Fruit fly (Drosophila melanogaster) whole organism, prepupa: Measurements from ENCODE around the gene PGRP-SB1.

ENCODE experiments used
- CG10631 ChIP-seq: fragments of 200-800 bp; sonication (Bioruptor generic); optimal IDR thresholded peaks from 2 replicates; lab custom pipeline; 2016; ENCODE audit warnings: missing biosample characterization, missing genetic modification characterization
- CG10669 ChIP-seq: fragments of 200-800 bp; sonication (Bioruptor generic); optimal IDR thresholded peaks from 3 replicates; lab custom pipeline; 2018; ENCODE audit warnings: missing biosample characterization, mild to moderate bottlenecking, missing genetic modification characterization, moderate library complexity
- CG11294 ChIP-seq: fragments of 200-800 bp; sonication (Bioruptor generic); IDR thresholded peaks from 2 replicates; pipeline ENCODE4 v1.3.6; 2022; ENCODE audit warnings: missing biosample characterization, missing genetic modification characterization
- CG11902 ChIP-seq: fragments of 200-800 bp; sonication (Bioruptor generic); optimal IDR thresholded peaks from 3 replicates; lab custom pipeline; 2016; ENCODE audit warnings: missing biosample characterization, missing genetic modification characterization
- CG15336 ChIP-seq: fragments of 200-800 bp; sonication (Bioruptor generic); IDR thresholded peaks from 2 replicates; pipeline ENCODE4 v1.3.6; 2022; ENCODE audit warnings: missing biosample characterization, missing genetic modification characterization
- CG16779 ChIP-seq: fragments of 200-800 bp; sonication (Bioruptor generic); optimal IDR thresholded peaks from 3 replicates; lab custom pipeline; 2017; ENCODE audit warnings: missing biosample characterization, mild to moderate bottlenecking, missing genetic modification characterization
- CG3032 ChIP-seq: fragments of 200-800 bp; optimal IDR thresholded peaks from 2 replicates; lab custom pipeline; 2019; ENCODE audit warnings: missing biosample characterization, mild to moderate bottlenecking, missing genetic modification characterization, moderate library complexity
- CG4318 ChIP-seq: fragments of 200-800 bp; sonication (Bioruptor generic); optimal IDR thresholded peaks from 3 replicates; lab custom pipeline; 2017; ENCODE audit warnings: missing biosample characterization, mild to moderate bottlenecking, missing genetic modification characterization
- CG6163 ChIP-seq: fragments of 200-800 bp; sonication (Bioruptor generic); IDR thresholded peaks from 3 replicates; pipeline ENCODE4 v1.3.6; 2022; ENCODE audit warnings: missing biosample characterization, missing genetic modification characterization
- CG6854 ChIP-seq: fragments of 200-800 bp; sonication (Bioruptor generic); optimal IDR thresholded peaks from 2 replicates; lab custom pipeline; 2017; ENCODE audit warnings: missing biosample characterization, mild to moderate bottlenecking, missing genetic modification characterization
- CG7368 ChIP-seq: fragments of 200-800 bp; sonication (Bioruptor generic); optimal IDR thresholded peaks from 3 replicates; lab custom pipeline; 2016; ENCODE audit warnings: missing biosample characterization, missing genetic modification characterization
- CG8119 ChIP-seq: fragments of 200-800 bp; sonication (Bioruptor generic); IDR thresholded peaks from 3 replicates; pipeline ENCODE4 v1.3.6; 2022; ENCODE audit warnings: missing biosample characterization, missing genetic modification characterization
- CG8319 ChIP-seq: fragments of 200-800 bp; sonication (Bioruptor generic); optimal IDR thresholded peaks from 3 replicates; lab custom pipeline; 2016; ENCODE audit warnings: missing biosample characterization, missing genetic modification characterization
- CG8632 ChIP-seq: fragments of 200-800 bp; sonication (Bioruptor generic); optimal IDR thresholded peaks from 3 replicates; lab custom pipeline; 2016; ENCODE audit warnings: missing biosample characterization, missing genetic modification characterization
- CG9139 ChIP-seq: fragments of 200-800 bp; sonication (Bioruptor generic); optimal IDR thresholded peaks from 3 replicates; lab custom pipeline; 2017; ENCODE audit warnings: missing biosample characterization, mild to moderate bottlenecking, missing genetic modification characterization
- Eip75B ChIP-seq: fragments of 200-800 bp; sonication (Bioruptor generic); optimal IDR thresholded peaks from 3 replicates; lab custom pipeline; 2016; ENCODE audit warnings: missing biosample characterization, missing genetic modification characterization
- Eip78C ChIP-seq: fragments of 200-800 bp; sonication (Bioruptor generic); peaks from one replicate; lab custom pipeline; 2016; ENCODE audit warnings: missing biosample characterization, missing genetic modification characterization
- Eip93F ChIP-seq: fragments of 200-800 bp; sonication (Bioruptor generic); optimal IDR thresholded peaks from 2 replicates; lab custom pipeline; 2016; ENCODE audit warnings: missing biosample characterization, mild to moderate bottlenecking, missing genetic modification characterization
- Ets21C ChIP-seq: fragments of 200-800 bp; sonication (Bioruptor generic); optimal IDR thresholded peaks from 3 replicates; lab custom pipeline; 2016; ENCODE audit warnings: missing biosample characterization, missing genetic modification characterization
- Ets96B ChIP-seq: fragments of 200-800 bp; optimal IDR thresholded peaks from 2 replicates; lab custom pipeline; 2019; ENCODE audit warnings: missing biosample characterization, mild to moderate bottlenecking, missing genetic modification characterization, moderate library complexity
- Gug ChIP-seq: fragments of 200-800 bp; sonication (Bioruptor generic); IDR thresholded peaks from 2 replicates; pipeline ENCODE4 v1.3.6; 2022; ENCODE audit warnings: missing biosample characterization, missing genetic modification characterization
- Hr38 ChIP-seq: sonication (Bioruptor generic); optimal IDR thresholded peaks from 2 replicates; lab custom pipeline; 2016; ENCODE audit warnings: missing biosample characterization, missing genetic modification characterization
- Hr39 ChIP-seq: fragments of 200-800 bp; sonication (Bioruptor generic); optimal IDR thresholded peaks from 2 replicates; lab custom pipeline; 2016; ENCODE audit warnings: missing biosample characterization, missing genetic modification characterization
- Hr4 ChIP-seq: fragments of 200-800 bp; sonication (Bioruptor generic); optimal IDR thresholded peaks from 3 replicates; lab custom pipeline; 2016; ENCODE audit warnings: missing biosample characterization, missing genetic modification characterization
- OdsH ChIP-seq: fragments of 200-800 bp; sonication (Bioruptor generic); optimal IDR thresholded peaks from 3 replicates; lab custom pipeline; 2016; ENCODE audit warnings: missing biosample characterization, missing genetic modification characterization
- Sox102F ChIP-seq: fragments of 200-800 bp; sonication (Bioruptor generic); optimal IDR thresholded peaks from 2 replicates; lab custom pipeline; 2016; ENCODE audit warnings: missing biosample characterization, mild to moderate bottlenecking, missing genetic modification characterization
- achi ChIP-seq: fragments of 200-800 bp; sonication (Bioruptor generic); optimal IDR thresholded peaks from 3 replicates; lab custom pipeline; 2016; ENCODE audit warnings: missing biosample characterization, missing genetic modification characterization
- acj6 ChIP-seq: fragments of 200-800 bp; sonication (Bioruptor generic); optimal IDR thresholded peaks from 3 replicates; lab custom pipeline; 2016; ENCODE audit warnings: missing biosample characterization, missing genetic modification characterization
- cyc ChIP-seq: fragments of 200-800 bp; sonication (Bioruptor generic); optimal IDR thresholded peaks from 3 replicates; lab custom pipeline; 2016; ENCODE audit warnings: missing biosample characterization, missing genetic modification characterization
- dac ChIP-seq: fragments of 200-800 bp; sonication (Bioruptor generic); optimal IDR thresholded peaks from 2 replicates; lab custom pipeline; 2017; ENCODE audit warnings: missing biosample characterization, mild to moderate bottlenecking, missing genetic modification characterization
- eg ChIP-seq: fragments of 200-800 bp; sonication (Bioruptor generic); IDR thresholded peaks from 3 replicates; pipeline ENCODE4 v1.3.6; 2022; ENCODE audit warnings: missing biosample characterization, missing genetic modification characterization
- fd59A ChIP-seq: fragments of 200-800 bp; sonication (Bioruptor generic); optimal IDR thresholded peaks from 2 replicates; lab custom pipeline; 2017; ENCODE audit warnings: missing biosample characterization, mild to moderate bottlenecking, missing genetic modification characterization, missing genetic modification reagents
- fd85E ChIP-seq: fragments of 200-800 bp; sonication (Bioruptor generic); optimal IDR thresholded peaks from 3 replicates; lab custom pipeline; 2016; ENCODE audit warnings: missing biosample characterization, missing genetic modification characterization
- fkh ChIP-seq: fragments of 200-800 bp; sonication (Bioruptor generic); optimal IDR thresholded peaks from 3 replicates; lab custom pipeline; 2017; ENCODE audit warnings: missing biosample characterization, mild to moderate bottlenecking, missing genetic modification characterization, moderate library complexity
- lz ChIP-seq: fragments of 200-800 bp; sonication (Bioruptor generic); optimal IDR thresholded peaks from 3 replicates; lab custom pipeline; 2016; ENCODE audit warnings: missing biosample characterization, missing genetic modification characterization
- net ChIP-seq: fragments of 200-800 bp; sonication (Bioruptor generic); optimal IDR thresholded peaks from 3 replicates; lab custom pipeline; 2016; ENCODE audit warnings: missing biosample characterization, missing genetic modification characterization
- pdm3 ChIP-seq: fragments of 200-800 bp; sonication (Bioruptor generic); optimal IDR thresholded peaks from 3 replicates; lab custom pipeline; 2016; ENCODE audit warnings: missing biosample characterization, missing genetic modification characterization
- salr ChIP-seq, 2 experiments: fragments of 200-800 bp; sonication (Bioruptor generic); optimal IDR thresholded peaks; 3 replicates each; lab custom pipeline; 2016 to 2018; ENCODE audit warnings: missing biosample characterization in 2 of 2, missing genetic modification characterization in 2 of 2, mild to moderate bottlenecking in 1 of 2
- topi ChIP-seq: fragments of 200-800 bp; sonication (Bioruptor generic); optimal IDR thresholded peaks from 3 replicates; lab custom pipeline; 2016; ENCODE audit warnings: missing biosample characterization, missing genetic modification characterization

Gene PGRP-SB1

DNA sequence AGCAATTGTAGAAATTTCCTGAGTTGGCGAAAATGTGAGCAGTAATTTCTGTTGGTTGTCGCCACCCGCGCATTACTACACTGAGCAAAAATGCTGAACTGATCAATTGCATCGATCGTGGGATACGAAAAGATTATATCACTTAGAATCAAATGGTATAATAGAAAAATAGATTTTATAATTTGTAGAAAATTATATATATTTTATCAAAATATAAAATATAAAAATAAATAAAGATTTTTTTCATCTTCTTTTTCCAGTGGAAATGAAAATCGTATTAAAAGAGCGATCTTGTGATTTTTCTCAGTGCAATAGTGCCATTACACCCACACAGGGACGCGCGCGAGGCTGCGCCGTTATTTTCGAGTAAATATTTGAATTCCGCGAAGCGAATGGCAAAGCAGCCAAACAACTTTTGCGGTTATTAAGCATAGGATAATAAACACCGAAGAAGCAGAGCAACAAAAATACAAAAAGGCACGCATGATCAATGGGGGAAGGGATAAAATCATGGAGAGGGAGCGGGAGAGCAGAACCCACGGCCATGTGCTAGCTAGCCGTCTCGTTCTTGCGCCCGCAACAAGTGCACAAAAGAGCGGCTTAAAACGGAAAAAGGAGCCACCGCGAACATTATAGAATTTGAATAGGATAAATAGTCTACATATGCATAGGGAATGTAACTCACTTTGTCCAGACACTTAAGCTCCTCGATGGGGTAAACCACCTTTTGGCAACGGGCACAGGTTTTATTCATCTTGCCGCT is 17.4 kb downstream of the PGRP-SB1 start (continued):
- TF ChIP-seq fkh (peak; percentile 20), CG4318 (GFP tag; lab: Kevin White, UChicago) (peak; percentile 52), CG7368 (GFP tag; lab: Kevin White, UChicago) (peak; percentile 50), pdm3 (GFP tag; lab: Kevin White, UChicago) (peak; percentile 10), Eip78C (GFP tag; lab: Kevin White, UChicago) (peak; percentile 83), net (GFP tag; lab: Kevin White, UChicago) (peak; percentile 45), Ets21C (GFP tag; lab: Kevin White, UChicago) (no peak), salr (GFP tag; optimal IDR thresholded peaks at IDR 0.05; lab: Kevin White, UChicago) (peak; percentile 10 to 44), OdsH (GFP tag; lab: Kevin White, UChicago) (peak; percentile 53), CG8119 (peak; percentile 85), achi (peak; percentile 64), Hr38 (no peak), dac (peak; percentile 23), Eip75B (peak; percentile 8)

DNA sequence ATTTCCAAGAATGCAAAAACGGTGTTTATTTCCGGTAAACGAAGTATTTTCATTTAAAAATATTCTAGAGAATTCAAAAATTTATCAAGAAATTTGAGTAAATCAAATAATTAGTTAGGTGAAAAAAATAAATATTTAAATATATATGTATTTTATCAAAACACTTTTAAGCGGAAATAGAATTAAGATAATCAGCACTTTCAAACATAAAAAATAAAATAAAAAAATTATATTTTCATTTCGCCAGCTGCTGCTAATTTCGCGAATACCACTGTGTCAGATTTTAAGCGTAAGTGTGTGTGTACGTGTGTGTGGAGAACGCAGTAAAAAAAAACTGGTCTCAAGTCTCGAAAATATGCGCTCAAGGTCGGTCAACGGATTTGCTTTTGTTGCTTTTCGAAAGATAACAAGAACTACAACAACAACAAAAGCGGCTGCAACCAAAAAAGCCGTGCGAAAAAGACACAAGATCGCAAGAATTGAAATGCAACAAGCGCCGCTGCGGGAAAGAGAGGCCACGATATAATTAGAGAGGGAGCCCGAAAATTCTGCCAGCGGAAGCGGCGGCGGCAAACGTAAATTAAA is 18.0 kb downstream of the PGRP-SB1 start:
- TF ChIP-seq CG4318 (GFP tag; lab: Kevin White, UChicago) = no peak
- TF ChIP-seq CG15336 (GFP tag; lab: Robert Waterston, UW) = peak; percentile 34
- no peak for TF ChIP-seq CG16779 (tag; lab: Kevin White, UChicago)
- peak; percentile 45 for TF ChIP-seq Hr39 (GFP tag; lab: Kevin White, UChicago)
- TF ChIP-seq fd85E (GFP tag; lab: Kevin White, UChicago) = no peak
- no peak for TF ChIP-seq CG11294
- no peak for TF ChIP-seq Ets96B (tag; lab: Kevin White, UChicago)
- no peak for TF ChIP-seq Eip75B
- peak; percentile 13 for TF ChIP-seq acj6 (GFP tag; lab: Kevin White, UChicago)
- peak; percentile 1 for TF ChIP-seq Eip93F (GFP tag; lab: Kevin White, UChicago)
- TF ChIP-seq CG10669 (GFP tag; lab: Kevin White, UChicago) = no peak
- TF ChIP-seq CG8632 (GFP tag; lab: Kevin White, UChicago) = peak; percentile 18
- peak; percentile 83 for TF ChIP-seq Eip78C (GFP tag; lab: Kevin White, UChicago)
- peak; percentile 7; the same call in 1 of the 3 replicates for TF ChIP-seq CG6163 (GFP tag; lab: Robert Waterston, UW)
- peak; percentile 25; the same call in 2 of the 3 replicates for TF ChIP-seq CG8119
- TF ChIP-seq Gug (GFP tag; lab: Robert Waterston, UW) = no peak
- peak; percentile 48; the same call in 2 of the 3 replicates for TF ChIP-seq eg
- peak; percentile 82 for TF ChIP-seq CG6854

DNA sequence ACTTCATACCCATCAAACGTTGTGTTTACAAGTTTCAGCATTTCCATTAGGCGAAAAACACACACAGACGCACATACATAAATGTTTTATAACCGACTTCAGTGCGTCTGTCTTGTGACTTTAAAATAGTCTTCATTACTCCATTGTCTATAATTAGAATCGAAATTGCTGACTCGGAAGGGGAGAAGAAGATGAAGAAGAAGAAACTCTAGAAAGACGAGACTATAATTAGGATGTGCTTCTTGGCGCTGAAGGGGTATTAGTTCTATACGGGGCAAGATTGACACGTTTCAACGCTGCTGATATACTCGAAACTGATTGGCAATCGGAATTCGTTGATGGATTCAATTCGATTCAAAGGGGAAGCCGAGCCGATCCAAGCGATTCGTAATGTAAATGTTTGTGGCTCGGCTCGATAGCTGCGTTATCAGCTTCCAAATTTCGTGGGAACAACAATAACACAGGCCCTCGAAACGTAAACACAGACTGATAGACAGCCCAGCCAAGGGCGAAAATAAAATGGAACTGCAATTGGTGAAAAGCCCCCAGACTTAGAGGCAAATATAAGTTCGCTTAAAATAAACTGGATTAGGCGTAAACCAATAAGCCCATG is 18.9 kb downstream of the PGRP-SB1 start:
- peak; percentile 74 for TF ChIP-seq fkh
- TF ChIP-seq OdsH (GFP tag; lab: Kevin White, UChicago) = no peak

DNA sequence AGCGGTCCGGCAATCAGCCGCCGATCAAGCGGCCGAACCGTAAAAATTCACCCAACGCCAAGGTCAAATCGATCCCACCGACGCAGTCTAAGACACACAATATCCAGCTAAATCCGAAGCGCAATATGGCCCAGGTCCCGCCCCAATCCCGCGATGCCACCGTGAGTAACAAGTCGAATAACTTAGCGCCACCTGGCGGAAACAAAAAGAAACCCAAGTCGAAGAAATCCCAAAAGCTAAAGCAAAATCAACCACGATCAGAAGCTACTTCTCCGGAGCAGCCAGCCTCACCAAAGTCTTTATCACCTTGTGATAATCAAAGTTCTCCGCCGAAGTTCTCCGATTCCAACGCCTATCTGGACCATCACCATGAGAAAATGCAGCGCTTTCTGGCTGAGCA is 22.2 kb downstream of the PGRP-SB1 start:
- TF ChIP-seq Hr39 (GFP tag; lab: Kevin White, UChicago) (no peak), acj6 (GFP tag; lab: Kevin White, UChicago) (no peak)

DNA sequence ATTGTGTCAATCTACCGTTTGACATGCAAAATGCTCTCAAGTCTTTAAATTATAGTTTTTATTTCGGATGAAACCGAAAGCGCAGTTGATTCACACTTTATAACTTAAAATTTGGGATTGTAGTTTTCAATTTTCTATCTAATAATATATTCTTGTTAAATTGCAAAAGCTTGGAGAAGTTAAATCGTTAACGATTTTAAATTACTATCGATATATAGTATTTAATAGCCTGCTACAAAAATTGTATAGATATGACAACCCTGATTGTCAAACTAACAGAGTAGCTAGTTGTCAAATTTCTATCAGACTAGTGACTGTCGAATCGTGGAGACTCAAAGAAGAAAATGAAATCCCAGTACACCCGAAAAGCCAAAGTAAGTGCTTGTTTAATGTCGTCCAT is 23.1 kb downstream of the PGRP-SB1 start, which contains the start of gene CG9692:
TSS of gene CG9692 (plus strand) at position 301 of the 400 bp plus-strand sequence.
- TF ChIP-seq CG3032 (tag; lab: Kevin White, UChicago) = no peak
- no peak for TF ChIP-seq CG10631
- no peak for TF ChIP-seq Hr38
- TF ChIP-seq fd59A (GFP tag; lab: Kevin White, UChicago) = no peak
- no peak for TF ChIP-seq CG9139 (GFP tag; lab: Kevin White, UChicago)
- no peak for TF ChIP-seq Ets96B (tag; lab: Kevin White, UChicago)
- TF ChIP-seq topi = no peak
- TF ChIP-seq CG8319 (GFP tag; lab: Kevin White, UChicago) = no peak
- no peak for TF ChIP-seq lz (GFP tag; lab: Kevin White, UChicago)
- TF ChIP-seq Ets21C (GFP tag; lab: Kevin White, UChicago) = no peak
- TF ChIP-seq cyc (GFP tag; lab: Kevin White, UChicago) = no peak
- TF ChIP-seq Hr39 (GFP tag; lab: Kevin White, UChicago) = no peak
- TF ChIP-seq CG6854 = no peak
- TF ChIP-seq CG11902 (GFP tag; lab: Kevin White, UChicago) = no peak
- no peak for TF ChIP-seq Hr4 (GFP tag; lab: Kevin White, UChicago)
- no peak for TF ChIP-seq Sox102F (GFP tag; lab: Kevin White, UChicago)
- no peak for TF ChIP-seq fd85E (GFP tag; lab: Kevin White, UChicago)
- TF ChIP-seq OdsH (GFP tag; lab: Kevin White, UChicago) = no peak
